Fruit fly (Drosophila melanogaster) whole organism, embryonic: Measurements from ENCODE around the gene Nph.

Experiments used
- B-H2 ChIP-seq: fragments of 200-800 bp; sonication (Bioruptor generic); optimal IDR thresholded peaks from 2 replicates; lab custom pipeline; 2018; ENCODE audit warnings: missing biosample characterization, mild to moderate bottlenecking, missing genetic modification characterization
- CG12391 ChIP-seq: fragments of 200-800 bp; sonication (Bioruptor generic); optimal IDR thresholded peaks from 3 replicates; lab custom pipeline; 2018; ENCODE audit warnings: missing biosample characterization, mild to moderate bottlenecking, missing genetic modification characterization, moderate library complexity
- CG12744 ChIP-seq: fragments of 200-800 bp; sonication (Bioruptor generic); optimal IDR thresholded peaks from 2 replicates; lab custom pipeline; 2016; ENCODE audit warnings: missing biosample characterization, missing genetic modification characterization
- CG17612 ChIP-seq: fragments of 200-800 bp; sonication (Bioruptor generic); IDR thresholded peaks from 2 replicates; pipeline ENCODE4 v1.3.6; 2022; ENCODE audit warnings: missing biosample characterization, missing genetic modification characterization
- CG30020 ChIP-seq: fragments of 200-800 bp; optimal IDR thresholded peaks from 2 replicates; lab custom pipeline; 2019; ENCODE audit warnings: missing biosample characterization, mild to moderate bottlenecking, missing genetic modification characterization, moderate library complexity
- CG3163 ChIP-seq: fragments of 200-800 bp; sonication (Bioruptor generic); optimal IDR thresholded peaks from 3 replicates; lab custom pipeline; 2016; ENCODE audit warnings: missing biosample characterization, missing genetic modification characterization
- CG32532 ChIP-seq: fragments of 200-800 bp; sonication (Bioruptor generic); IDR thresholded peaks from 2 replicates; pipeline ENCODE4 v1.3.6; 2022; ENCODE audit warnings: missing biosample characterization, missing genetic modification characterization
- CG34224 ChIP-seq: fragments of 200-800 bp; sonication (Bioruptor generic); IDR thresholded peaks from 3 replicates; pipeline ENCODE4 v1.3.6; 2022; ENCODE audit warnings: missing biosample characterization, missing genetic modification characterization; ENCODE audit not compliant: partially characterized antibody
- CG34376 ChIP-seq: fragments of 200-800 bp; sonication (Bioruptor generic); optimal IDR thresholded peaks from 2 replicates; lab custom pipeline; 2018; ENCODE audit warnings: missing biosample characterization, mild to moderate bottlenecking, missing genetic modification characterization
- CG43689 ChIP-seq: fragments of 200-800 bp; sonication (Bioruptor generic); IDR thresholded peaks from 2 replicates; pipeline ENCODE4 v1.3.6; 2022; ENCODE audit warnings: missing biosample characterization, missing genetic modification characterization
- CG6791 ChIP-seq: fragments of 200-800 bp; sonication (Bioruptor generic); IDR thresholded peaks from 3 replicates; pipeline ENCODE4 v1.3.6; 2022; ENCODE audit warnings: missing biosample characterization, missing genetic modification characterization; ENCODE audit not compliant: partially characterized antibody
- CG8478 ChIP-seq: fragments of >200 bp; optimal IDR thresholded peaks from 2 replicates; lab custom pipeline; 2018
- CHES-1-like ChIP-seq: fragments of 200-800 bp; sonication (Bioruptor generic); optimal IDR thresholded peaks from 2 replicates; lab custom pipeline; 2016; ENCODE audit warnings: missing biosample characterization, missing genetic modification characterization
- Drgx ChIP-seq: fragments of 200-800 bp; sonication (Bioruptor generic); IDR thresholded peaks from 2 replicates; pipeline ENCODE4 v1.3.6; 2022; ENCODE audit warnings: missing biosample characterization, missing genetic modification characterization
- E2f1 ChIP-seq: fragments of 200-800 bp; sonication (Bioruptor generic); IDR thresholded peaks from 2 replicates; pipeline ENCODE4 v1.3.6; 2022; ENCODE audit warnings: missing biosample characterization, missing genetic modification characterization
- Ets65A ChIP-seq: fragments of 200-800 bp; sonication (Bioruptor generic); peaks from one replicate; lab custom pipeline; 2016; ENCODE audit warnings: missing biosample characterization, missing genetic modification characterization
- Mes4 ChIP-seq: fragments of 200-800 bp; sonication (Bioruptor generic); optimal IDR thresholded peaks from 2 replicates; lab custom pipeline; 2016; ENCODE audit warnings: missing biosample characterization, missing genetic modification characterization
- Neu2 ChIP-seq: fragments of 200-800 bp; sonication (Bioruptor generic); optimal IDR thresholded peaks from 3 replicates; lab custom pipeline; 2016; ENCODE audit warnings: missing biosample characterization, missing genetic modification characterization, borderline replicate concordance
- Pdp1 ChIP-seq, 2 experiments: fragments of 200-800 bp; sonication (Bioruptor generic); optimal IDR thresholded peaks; 3 replicates each; lab custom pipeline; 2016; ENCODE audit warnings: missing biosample characterization in 2 of 2, missing genetic modification characterization in 2 of 2, mild to moderate bottlenecking in 1 of 2, moderate library complexity in 1 of 2
- aop ChIP-seq: fragments of 200-800 bp; sonication (Bioruptor generic); IDR thresholded peaks from 2 replicates; pipeline ENCODE4 v1.3.6; 2022; ENCODE audit warnings: missing biosample characterization, missing genetic modification characterization
- bigmax ChIP-seq: fragments of 200-800 bp; sonication (Bioruptor generic); optimal IDR thresholded peaks from 2 replicates; lab custom pipeline; 2018; ENCODE audit warnings: missing biosample characterization, mild to moderate bottlenecking, missing genetic modification characterization
- bsh ChIP-seq, 2 experiments: fragments of 200-800 bp; sonication (Bioruptor generic); optimal IDR thresholded peaks; 2 replicates each; lab custom pipeline; 2017 to 2018; ENCODE audit warnings: mild to moderate bottlenecking in 2 of 2, missing biosample characterization in 2 of 2, missing genetic modification characterization in 2 of 2, moderate library complexity in 1 of 2
- cad ChIP-seq: fragments of >200 bp; optimal IDR thresholded peaks from 2 replicates; lab custom pipeline; 2017; ENCODE audit warnings: missing biosample characterization, missing genetic modification characterization
- ci ChIP-seq: fragments of 200-800 bp; sonication (Bioruptor generic); IDR thresholded peaks from 3 replicates; pipeline ENCODE4 v1.3.6; 2022; ENCODE audit warnings: missing biosample characterization, missing genetic modification characterization
- gsb ChIP-seq: fragments of 200-800 bp; sonication (Bioruptor generic); IDR thresholded peaks from 2 replicates; pipeline ENCODE4 v1.3.6; 2022; ENCODE audit warnings: missing biosample characterization, missing genetic modification characterization
- gt ChIP-seq: fragments of 200-800 bp; sonication (Bioruptor generic); IDR thresholded peaks from 2 replicates; pipeline ENCODE4 v1.3.6; 2022; ENCODE audit warnings: missing biosample characterization, missing genetic modification characterization
- lmd ChIP-seq: fragments of 200-800 bp; sonication (Bioruptor generic); IDR thresholded peaks from 2 replicates; pipeline ENCODE4 v1.3.6; 2022; ENCODE audit warnings: missing biosample characterization, missing genetic modification characterization
- nom ChIP-seq: fragments of 200-800 bp; sonication (Bioruptor generic); optimal IDR thresholded peaks from 2 replicates; lab custom pipeline; 2017; ENCODE audit warnings: missing biosample characterization, missing genetic modification characterization, mild to moderate bottlenecking, moderate library complexity, missing genetic modification reagents
- psq ChIP-seq: fragments of 200-800 bp; sonication (Bioruptor generic); optimal IDR thresholded peaks from 2 replicates; lab custom pipeline; 2017; ENCODE audit warnings: missing biosample characterization, missing genetic modification characterization
- sd ChIP-seq: fragments of 200-800 bp; sonication (Bioruptor generic); optimal IDR thresholded peaks from 3 replicates; lab custom pipeline; 2018; ENCODE audit warnings: missing biosample characterization, mild to moderate bottlenecking, missing genetic modification characterization, moderate library complexity
- sens ChIP-seq: fragments of 200-800 bp; sonication (Bioruptor generic); peaks from one replicate; lab custom pipeline; 2016; ENCODE audit warnings: missing biosample characterization, missing genetic modification characterization
- sens-2 ChIP-seq: fragments of 200-800 bp; sonication (Bioruptor generic); IDR thresholded peaks from 2 replicates; pipeline ENCODE4 v1.3.6; 2022; ENCODE audit warnings: missing biosample characterization, missing genetic modification characterization
- seq ChIP-seq: fragments of 200-800 bp; sonication (Bioruptor generic); IDR thresholded peaks from 2 replicates; pipeline ENCODE4 v1.3.6; 2022; ENCODE audit warnings: missing biosample characterization, missing genetic modification characterization
- sug ChIP-seq: fragments of 200-800 bp; optimal IDR thresholded peaks from 2 replicates; lab custom pipeline; 2019; ENCODE audit warnings: missing biosample characterization, mild to moderate bottlenecking, missing genetic modification characterization, moderate library complexity
- tna ChIP-seq: fragments of 200-800 bp; sonication (Bioruptor generic); IDR thresholded peaks from 2 replicates; pipeline ENCODE4 v1.3.6; 2022; ENCODE audit warnings: missing biosample characterization, missing genetic modification characterization; ENCODE audit not compliant: partially characterized antibody
- wor ChIP-seq: fragments of 200-800 bp; sonication (Bioruptor generic); IDR thresholded peaks from 2 replicates; pipeline ENCODE4 v1.3.6; 2022; ENCODE audit warnings: missing biosample characterization, missing genetic modification characterization
- zfh1 ChIP-seq: fragments of 200-800 bp; sonication (Bioruptor generic); IDR thresholded peaks from 3 replicates; pipeline ENCODE4 v1.3.6; 2022; ENCODE audit warnings: missing biosample characterization, missing genetic modification characterization

The Nph gene

dm6 chr3R:30014977-30015514, 10.4 kb upstream of the Nph start, which contains the start of gene CG7920 (continued):
- TF ChIP-seq E2f1 (GFP tag; lab: Robert Waterston, UW) = peak; percentile 6; the same call in 1 of the 2 replicates
- TF ChIP-seq gt (GFP tag; lab: Robert Waterston, UW) = no peak
- peak; percentile 81 for TF ChIP-seq CG34224 (GFP tag; lab: Robert Waterston, UW)
- no peak for TF ChIP-seq gsb (GFP tag; lab: Robert Waterston, UW)
- peak; percentile 22 for TF ChIP-seq sd (tag; lab: Kevin White, UChicago)
- TF ChIP-seq CG12744 = no peak
- TF ChIP-seq CG32532 (GFP tag; lab: Robert Waterston, UW) = peak; percentile 41; the same call in 1 of the 2 replicates
- TF ChIP-seq seq (GFP tag; lab: Robert Waterston, UW) = no peak
- no peak; the same call in 1 of the 2 replicates for TF ChIP-seq tna
- TF ChIP-seq Neu2 = no peak
- no peak for TF ChIP-seq aop (GFP tag; lab: Robert Waterston, UW)
- no peak for TF ChIP-seq sens-2 (GFP tag; lab: Robert Waterston, UW)
- TF ChIP-seq CG3163 (GFP tag; lab: Kevin White, UChicago) = no peak
- no peak for TF ChIP-seq psq (GFP tag; lab: Kevin White, UChicago)

DNA sequence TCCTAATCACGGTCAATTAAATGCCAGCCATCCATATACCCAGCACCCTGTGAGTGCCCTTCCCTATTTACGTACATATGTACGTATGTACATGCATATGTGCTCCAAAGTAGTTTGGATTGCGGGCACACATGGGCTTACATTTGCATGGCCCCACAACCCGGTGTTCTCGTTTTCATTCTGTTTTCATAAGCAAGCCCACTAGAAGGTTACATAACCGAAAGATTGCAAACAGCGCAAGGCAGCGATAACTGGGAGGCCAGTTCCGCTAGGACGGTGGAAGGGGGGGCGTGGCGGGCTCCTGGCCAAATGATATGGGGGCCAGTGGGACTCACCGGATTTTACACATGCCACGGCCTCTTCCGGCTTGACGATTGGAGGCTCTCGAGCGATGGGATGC, 9.8 kb upstream of the Nph start:
- peak; percentile 31 for TF ChIP-seq sug (tag; lab: Kevin White, UChicago)
- 0 out of 3 replicates have a peak, but pooled peaks have one; percentile 8 for TF ChIP-seq CG6791 (GFP tag; lab: Robert Waterston, UW)
- TF ChIP-seq ci (GFP tag; lab: Robert Waterston, UW) = peak; percentile 21; the same call in 1 of the 3 replicates
- TF ChIP-seq CG17612 = no peak
- no peak for TF ChIP-seq bigmax (GFP tag; lab: Kevin White, UChicago)
- no peak for TF ChIP-seq CG30020 (tag; lab: Kevin White, UChicago)
- peak in 1 of 2 experiments; percentile 91 for TF ChIP-seq Pdp1 (GFP tag; optimal IDR thresholded peaks at IDR 0.05; lab: Kevin White, UChicago)

dm6 chr3R:30013909-30014308, 9.2 kb upstream of the Nph start:
- TF ChIP-seq Ets65A (GFP tag; lab: Kevin White, UChicago) (peak; percentile 40), lmd (GFP tag; lab: Robert Waterston, UW) (no peak), cad (GFP tag; lab: Kevin White, UChicago) (no peak), bsh (GFP tag; optimal IDR thresholded peaks at IDR 0.05; lab: Kevin White, UChicago) (peak in 1 of 2 experiments; percentile 67), CG34376 (no peak), CHES-1-like (GFP tag; lab: Kevin White, UChicago) (no peak), wor (no peak), sens (GFP tag; lab: Kevin White, UChicago) (peak; percentile 33), CG43689 (GFP tag; lab: Robert Waterston, UW) (no peak), Mes4 (GFP tag; lab: Kevin White, UChicago) (no peak), nom (GFP tag; lab: Kevin White, UChicago) (peak; percentile 98), Drgx (GFP tag; lab: Robert Waterston, UW) (peak; percentile 66), CG8478 (no peak), CG12391 (tag; lab: Kevin White, UChicago) (no peak), B-H2 (GFP tag; lab: Kevin White, UChicago) (no peak), zfh1 (GFP tag; lab: Robert Waterston, UW) (no peak)
